Fruit fly (Drosophila melanogaster): ENCODE measurements around the gene Mps1.

dm6 chr3R:17667279-17667678, 3.8 kb upstream of the Mps1 start, which contains the start of gene CG45045:
- TF ChIP-seq CG6272 (GFP tag; IDR thresholded peaks at IDR 0.05) (no peak), CTCF (GFP tag; optimal IDR thresholded peaks at IDR 0.05) (no peak), Nf-YB (GFP tag; optimal IDR thresholded peaks at IDR 0.05) (no peak), CG3065 (GFP tag; optimal IDR thresholded peaks at IDR 0.05) (no peak), Dip2 (GFP tag; IDR thresholded peaks at IDR 0.05) (no peak), fru (optimal IDR thresholded peaks at IDR 0.05) (no peak), CG11560 (tag; IDR thresholded peaks at IDR 0.05) (no peak), peb (GFP tag; IDR thresholded peaks at IDR 0.05) (no peak), eyg (GFP tag; optimal IDR thresholded peaks at IDR 0.05) (no peak), Dref (GFP tag; IDR thresholded peaks at IDR 0.05) (no peak), vvl (GFP tag; IDR thresholded peaks at IDR 0.05) (no peak), bab2 (GFP tag; optimal IDR thresholded peaks at IDR 0.05) (no peak), Deaf1 (tag; optimal IDR thresholded peaks at IDR 0.05) (no peak)
